Fruit fly (Drosophila melanogaster): ENCODE data around the gene CG43291.

The CG43291 gene

dm6 chr3R:14244577-14244976 lies at the start of gene CG43291:
CG43291 (minus strand) TSS chr3R:14244677.
- TF ChIP-seq CG31627 (GFP tag; optimal IDR thresholded peaks at IDR 0.05) (no peak), CG7368 (GFP tag; optimal IDR thresholded peaks at IDR 0.05) (no peak), dsx (GFP tag; optimal IDR thresholded peaks at IDR 0.05; ENCODE audit: poor library complexity, severe bottlenecking) (no peak), Met (GFP tag; optimal IDR thresholded peaks at IDR 0.05) (no peak), OdsH (GFP tag; optimal IDR thresholded peaks at IDR 0.05) (no peak), dac (GFP tag; optimal IDR thresholded peaks at IDR 0.05) (no peak), CG3032 (tag; optimal IDR thresholded peaks at IDR 0.05) (no peak), acj6 (GFP tag; optimal IDR thresholded peaks at IDR 0.05) (no peak), lz (GFP tag; optimal IDR thresholded peaks at IDR 0.05) (no peak), Blimp-1 (GFP tag; optimal IDR thresholded peaks at IDR 0.05) (no peak)

dm6 chr3R:14292307-14292711 lies 47.8 kb upstream of the CG43291 start:
- TF ChIP-seq Lpt (GFP tag; optimal IDR thresholded peaks at IDR 0.05) (peak; percentile 67), Ets96B (tag; optimal IDR thresholded peaks at IDR 0.05) (peak; percentile 24), Sox15 (GFP tag; optimal IDR thresholded peaks at IDR 0.05) (peak; percentile 24), pdm3 (GFP tag; optimal IDR thresholded peaks at IDR 0.05) (peak; percentile 45), vri (GFP tag; optimal IDR thresholded peaks at IDR 0.05) (no peak), fd59A (GFP tag; optimal IDR thresholded peaks at IDR 0.05) (peak; percentile 38), OdsH (GFP tag; optimal IDR thresholded peaks at IDR 0.05) (peak; percentile 67), spab (GFP tag; optimal IDR thresholded peaks at IDR 0.05) (peak; percentile 74), Eip93F (GFP tag; optimal IDR thresholded peaks at IDR 0.05) (no peak), dsx (GFP tag; optimal IDR thresholded peaks at IDR 0.05; ENCODE audit: poor library complexity, severe bottlenecking) (peak; percentile 24), CG11762 (GFP tag; optimal IDR thresholded peaks at IDR 0.05; ENCODE audit: insufficient read depth) (peak; percentile 56), Hr4 (GFP tag; optimal IDR thresholded peaks at IDR 0.05) (peak; percentile 66), fd85E (GFP tag; optimal IDR thresholded peaks at IDR 0.05) (peak; percentile 13), CG4318 (GFP tag; optimal IDR thresholded peaks at IDR 0.05) (peak; percentile 67), CG6854 (GFP tag; optimal IDR thresholded peaks at IDR 0.05) (no peak), CG8632 (GFP tag; optimal IDR thresholded peaks at IDR 0.05) (peak; percentile 41), CG16779 (tag; optimal IDR thresholded peaks at IDR 0.05) (no peak), CG3919 (GFP tag; optimal IDR thresholded peaks at IDR 0.05) (peak; percentile 67), Hr39 (GFP tag; optimal IDR thresholded peaks at IDR 0.05) (peak; percentile 45), CG6792 (GFP tag; optimal IDR thresholded peaks at IDR 0.05) (peak; percentile 34), Sox14 (GFP tag; optimal IDR thresholded peaks at IDR 0.05) (peak; percentile 49), topi (GFP tag; optimal IDR thresholded peaks at IDR 0.05) (peak; percentile 58), CG15336 (GFP tag; IDR thresholded peaks at IDR 0.05) (peak; percentile 41), CG6276 (GFP tag; optimal IDR thresholded peaks at IDR 0.05) (peak; percentile 73), Sox102F (GFP tag; optimal IDR thresholded peaks at IDR 0.05) (peak; percentile 12), Hr38 (GFP tag; optimal IDR thresholded peaks at IDR 0.05) (no peak), CG10669 (GFP tag; optimal IDR thresholded peaks at IDR 0.05) (peak; percentile 49), Ets21C (GFP tag; optimal IDR thresholded peaks at IDR 0.05) (peak; percentile 11), CG8119 (GFP tag; IDR thresholded peaks at IDR 0.05) (peak; percentile 50; the same call in 1 of the 3 replicates), Eip78C (GFP tag) (peak; percentile 91), eg (GFP tag; IDR thresholded peaks at IDR 0.05) (0 out of 3 replicates have a peak, but pooled peaks have one; percentile 35), Eip75B (GFP tag; optimal IDR thresholded peaks at IDR 0.05) (peak; percentile 29), fkh (GFP tag; optimal IDR thresholded peaks at IDR 0.05) (no peak), CG32006 (GFP tag; optimal IDR thresholded peaks at IDR 0.05) (peak; percentile 84), Gug (GFP tag; IDR thresholded peaks at IDR 0.05) (peak; percentile 22; the same call in 1 of the 2 replicates), CG1621 (tag; optimal IDR thresholded peaks at IDR 0.05) (no peak), CG7368 (GFP tag; optimal IDR thresholded peaks at IDR 0.05) (no peak), Met (GFP tag; optimal IDR thresholded peaks at IDR 0.05) (peak; percentile 58), CG6163 (GFP tag; IDR thresholded peaks at IDR 0.05) (no peak), CG10631 (GFP tag; optimal IDR thresholded peaks at IDR 0.05) (peak; percentile 57), Smox (GFP tag; optimal IDR thresholded peaks at IDR 0.05) (peak; percentile 43), svp (GFP tag) (peak; percentile 69), acj6 (GFP tag; optimal IDR thresholded peaks at IDR 0.05) (peak; percentile 50), cyc (GFP tag; optimal IDR thresholded peaks at IDR 0.05) (peak; percentile 24), salr (GFP tag; optimal IDR thresholded peaks at IDR 0.05) (peak; percentile 2 to 86)
